Worm (Caenorhabditis elegans): Measurements from ENCODE around the gene clec-265.

DNA sequence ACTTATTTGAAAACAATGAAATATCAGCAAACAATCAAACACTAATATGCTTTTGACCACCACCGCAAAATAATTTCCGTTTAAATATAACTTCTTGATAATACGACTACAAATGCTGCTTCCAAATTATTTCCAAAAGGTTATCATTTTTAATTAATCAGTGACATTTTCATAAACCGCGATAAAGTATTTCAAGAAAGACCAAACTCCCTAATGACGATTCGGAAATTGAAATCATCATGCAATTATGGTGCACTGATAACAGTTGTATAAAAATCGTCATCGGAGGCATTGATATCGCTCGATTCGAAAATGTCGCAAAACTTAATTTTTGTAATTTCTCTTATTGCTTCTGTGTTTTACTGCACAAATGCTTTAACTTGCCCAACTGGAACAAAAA is at the start of gene clec-265:
- TF ChIP-seq flt-1 (GFP tag; IDR thresholded peaks at IDR 0.05) (no peak), F13C5.2 (tag; optimal IDR thresholded peaks at IDR 0.05) (no peak), ceh-36 (tag; optimal IDR thresholded peaks at IDR 0.05) (no peak), ets-7 (tag; optimal IDR thresholded peaks at IDR 0.05) (no peak), ama-1 (optimal IDR thresholded peaks at IDR 0.05) (no peak), tbx-37 (GFP tag; conservative IDR thresholded peaks at IDR 0.05) (no peak), tbx-11 (GFP tag; IDR thresholded peaks at IDR 0.05) (no peak), aly-1 (tag; optimal IDR thresholded peaks at IDR 0.05) (no peak), sea-1 (GFP tag; conservative IDR thresholded peaks at IDR 0.05) (no peak), scrt-1 (GFP tag; IDR thresholded peaks at IDR 0.05) (no peak), tra-4 (tag; optimal IDR thresholded peaks at IDR 0.05) (no peak)
